Worm (Caenorhabditis elegans) whole organism, L4 larva: ENCODE data around the gene C25F9.11.

Experiments
- F44E2.7 ChIP-seq: fragments of 200-800 bp; sonication (Bioruptor generic); IDR thresholded peaks from 2 replicates; pipeline ENCODE4 v2.1.2; 2022; ENCODE audit warnings: missing genetic modification characterization, missing compliant biosample characterization
- T20F7.1 ChIP-seq: fragments of 200-800 bp; sonication (Bioruptor generic); optimal IDR thresholded peaks from 2 replicates; lab custom pipeline; 2018; ENCODE audit warnings: mild to moderate bottlenecking, missing genetic modification characterization, missing compliant biosample characterization
- Y48G9A.11 ChIP-seq: fragments of 200-800 bp; sonication (Bioruptor generic); IDR thresholded peaks from 2 replicates; pipeline ENCODE4 v1.3.6; 2022; ENCODE audit warnings: missing genetic modification reagents, missing genetic modification characterization, missing compliant biosample characterization
- Y5F2A.4 ChIP-seq: fragments of 200-800 bp; sonication (Bioruptor generic); optimal IDR thresholded peaks from 2 replicates; lab custom pipeline; 2018; ENCODE audit warnings: mild to moderate bottlenecking, missing genetic modification characterization, missing compliant biosample characterization
- ZK337.2 ChIP-seq: fragments of 200-800 bp; sonication (Bioruptor generic); IDR thresholded peaks from 2 replicates; pipeline ENCODE4 v1.3.6; 2022; ENCODE audit warnings: missing genetic modification reagents, missing genetic modification characterization, missing compliant biosample characterization
- aha-1 ChIP-seq: fragments of 150-350 bp; peaks from one replicate; lab custom pipeline; 2014; ENCODE audit warnings: missing biosample characterization, missing genetic modification characterization
- ama-1 ChIP-seq: fragments of 150-350 bp; optimal IDR thresholded peaks from 2 replicates; lab custom pipeline; 2014; ENCODE audit warnings: inconsistent platforms, mixed read lengths
- arid-1 ChIP-seq: fragments of 200-800 bp; sonication (Bioruptor generic); conservative IDR thresholded peaks from 2 replicates; pipeline ENCODE4 v1.3.6; 2022; ENCODE audit warnings: missing genetic modification reagents, missing genetic modification characterization, missing compliant biosample characterization
- ceh-20 ChIP-seq: fragments of 200-800 bp; sonication (Bioruptor generic); IDR thresholded peaks from 2 replicates; pipeline ENCODE4 v1.3.6; 2022; ENCODE audit warnings: missing genetic modification reagents, missing genetic modification characterization, missing compliant biosample characterization
- ceh-44 ChIP-seq: fragments of 200-800 bp; sonication (Bioruptor generic); IDR thresholded peaks from 2 replicates; pipeline ENCODE4 v1.3.6; 2022; ENCODE audit warnings: missing genetic modification reagents, missing genetic modification characterization, missing compliant biosample characterization
- ceh-62 ChIP-seq: sonication (generic microtip); optimal IDR thresholded peaks from 2 replicates; lab custom pipeline; 2017; ENCODE audit warnings: missing biosample characterization, missing genetic modification characterization
- ceh-82 ChIP-seq: sonication (generic microtip); optimal IDR thresholded peaks from 2 replicates; lab custom pipeline; 2017; ENCODE audit warnings: missing biosample characterization, missing genetic modification characterization
- ces-1 ChIP-seq: fragments of 150-350 bp; sonication (generic microtip); optimal IDR thresholded peaks from 4 replicates; lab custom pipeline; 2014; ENCODE audit warnings: missing biosample characterization, missing genetic modification reagents, missing genetic modification characterization
- ctbp-1 ChIP-seq: fragments of 200-800 bp; sonication (Bioruptor generic); IDR thresholded peaks from 2 replicates; pipeline ENCODE4 v1.3.6; 2022; ENCODE audit warnings: missing genetic modification reagents, missing genetic modification characterization, missing compliant biosample characterization
- daf-16 ChIP-seq, 3 experiments: sonication (generic microtip); optimal IDR thresholded peaks; 2 replicates each; lab custom pipeline; 2016 to 2017; ENCODE audit warnings: missing genetic modification characterization in 3 of 3, missing genetic modification reagents in 3 of 3, mild to moderate bottlenecking in 2 of 3, missing compliant biosample characterization in 2 of 3, missing biosample characterization in 1 of 3, moderate library complexity in 1 of 3
- daf-8 ChIP-seq: fragments of 200-800 bp; sonication (Bioruptor generic); IDR thresholded peaks from 2 replicates; pipeline ENCODE4 v1.3.6; 2022; ENCODE audit warnings: missing genetic modification characterization, missing compliant biosample characterization
- dmd-6 ChIP-seq: fragments of 200-800 bp; sonication (Bioruptor generic); IDR thresholded peaks from 2 replicates; pipeline ENCODE4 v1.3.6; 2022; ENCODE audit warnings: missing genetic modification reagents, missing genetic modification characterization, missing compliant biosample characterization
- dmd-8 ChIP-seq: fragments of 200-800 bp; sonication (Bioruptor generic); IDR thresholded peaks from 2 replicates; pipeline ENCODE4 v1.3.6; 2022; ENCODE audit warnings: missing genetic modification characterization, missing compliant biosample characterization
- duxl-1 ChIP-seq: sonication (generic microtip); optimal IDR thresholded peaks from 2 replicates; lab custom pipeline; 2016; ENCODE audit warnings: mild to moderate bottlenecking, missing genetic modification characterization, moderate library complexity, missing compliant biosample characterization; ENCODE audit not compliant: poor library complexity
- gei-8 ChIP-seq: fragments of 200-800 bp; sonication (Bioruptor generic); optimal IDR thresholded peaks from 2 replicates; lab custom pipeline; 2018; ENCODE audit warnings: mild to moderate bottlenecking, missing genetic modification characterization, missing compliant biosample characterization
- hif-1 ChIP-seq, 2 experiments: sonication (generic microtip); optimal IDR thresholded peaks; 2 replicates each; lab custom pipeline; 2016 to 2017; ENCODE audit warnings: missing compliant biosample characterization in 2 of 2, missing genetic modification characterization in 2 of 2, missing genetic modification reagents in 2 of 2, missing genotype in 2 of 2, mild to moderate bottlenecking in 1 of 2
- hlh-11 ChIP-seq: fragments of 200-800 bp; sonication (Bioruptor generic); optimal IDR thresholded peaks from 2 replicates; lab custom pipeline; 2018; ENCODE audit warnings: mild to moderate bottlenecking, missing genetic modification characterization, missing compliant biosample characterization
- hmg-1.1 ChIP-seq: fragments of 200-800 bp; sonication (Bioruptor generic); IDR thresholded peaks from 2 replicates; pipeline ENCODE4 v1.3.6; 2022; ENCODE audit warnings: missing genetic modification reagents, missing genetic modification characterization, missing compliant biosample characterization
- lin-15B ChIP-seq: fragments of 150-350 bp; sonication (generic microtip); optimal IDR thresholded peaks from 3 replicates; lab custom pipeline; 2014; ENCODE audit warnings: missing biosample characterization, missing genetic modification characterization
- lin-38 ChIP-seq: fragments of 200-800 bp; sonication (Bioruptor generic); IDR thresholded peaks from 2 replicates; pipeline ENCODE4 v1.3.6; 2022; ENCODE audit warnings: missing genetic modification reagents, missing genetic modification characterization, missing compliant biosample characterization
- madf-9 ChIP-seq: fragments of 200-800 bp; sonication (Bioruptor generic); conservative IDR thresholded peaks from 2 replicates; pipeline ENCODE4 v1.3.6; 2022; ENCODE audit warnings: missing genetic modification reagents, missing genetic modification characterization, missing compliant biosample characterization
- mep-1 ChIP-seq: fragments of 150-350 bp; sonication (generic microtip); optimal IDR thresholded peaks from 3 replicates; lab custom pipeline; 2014; ENCODE audit warnings: missing biosample characterization, missing genetic modification characterization
- mxl-2 ChIP-seq: fragments of 200-800 bp; sonication (Bioruptor generic); conservative IDR thresholded peaks from 2 replicates; pipeline ENCODE4 v1.3.6; 2022; ENCODE audit warnings: missing genetic modification reagents, missing genetic modification characterization, missing compliant biosample characterization
- mxl-3 ChIP-seq: fragments of 200-800 bp; sonication (Bioruptor generic); optimal IDR thresholded peaks from 2 replicates; lab custom pipeline; 2018; ENCODE audit warnings: mild to moderate bottlenecking, missing genetic modification characterization, missing compliant biosample characterization
- nhr-102 ChIP-seq: sonication (generic microtip); optimal IDR thresholded peaks from 2 replicates; lab custom pipeline; 2016; ENCODE audit warnings: mild to moderate bottlenecking, missing genetic modification characterization, moderate library complexity, missing compliant biosample characterization
- nhr-28 ChIP-seq: fragments of 150-350 bp; optimal IDR thresholded peaks from 2 replicates; lab custom pipeline; 2014; ENCODE audit warnings: missing biosample characterization, missing genetic modification characterization
- nhr-77 ChIP-seq: fragments of 150-350 bp; optimal IDR thresholded peaks from 2 replicates; lab custom pipeline; 2014; ENCODE audit warnings: missing biosample characterization, missing genetic modification characterization
- php-3 ChIP-seq: fragments of 200-800 bp; sonication (Bioruptor generic); IDR thresholded peaks from 2 replicates; pipeline ENCODE4 v1.3.6; 2022; ENCODE audit warnings: missing genetic modification reagents, missing genetic modification characterization, missing compliant biosample characterization
- pqm-1 ChIP-seq: sonication (generic microtip); optimal IDR thresholded peaks from 2 replicates; lab custom pipeline; 2017; ENCODE audit warnings: missing biosample characterization, missing genetic modification characterization
- saeg-2 ChIP-seq: fragments of 200-800 bp; sonication (Bioruptor generic); IDR thresholded peaks from 2 replicates; pipeline ENCODE4 v1.3.6; 2022; ENCODE audit warnings: missing genetic modification reagents, missing genetic modification characterization, missing compliant biosample characterization
- sdz-12 ChIP-seq: fragments of 200-800 bp; sonication (Bioruptor generic); optimal IDR thresholded peaks from 2 replicates; lab custom pipeline; 2018; ENCODE audit warnings: mild to moderate bottlenecking, missing genetic modification characterization, missing compliant biosample characterization
- skn-1 ChIP-seq: fragments of 150-350 bp; optimal IDR thresholded peaks from 2 replicates; lab custom pipeline; 2014; ENCODE audit warnings: missing biosample characterization, missing genetic modification characterization
- snpc-4 ChIP-seq: fragments of 150-350 bp; optimal IDR thresholded peaks from 2 replicates; lab custom pipeline; 2014; ENCODE audit warnings: missing biosample characterization, missing genetic modification characterization
- tra-1 ChIP-seq: fragments of 200-800 bp; sonication (Bioruptor generic); IDR thresholded peaks from 2 replicates; pipeline ENCODE4 v1.3.6; 2022; ENCODE audit warnings: missing genetic modification reagents, missing genetic modification characterization, missing compliant biosample characterization
- unc-39 ChIP-seq: sonication (generic microtip); optimal IDR thresholded peaks from 2 replicates; lab custom pipeline; 2017; ENCODE audit warnings: missing biosample characterization, missing genetic modification characterization
- vab-7 ChIP-seq: fragments of 200-800 bp; sonication (Bioruptor generic); IDR thresholded peaks from 2 replicates; pipeline ENCODE4 v1.3.6; 2022; ENCODE audit warnings: missing genetic modification reagents, missing genetic modification characterization, missing compliant biosample characterization
- zip-11 ChIP-seq: fragments of 200-800 bp; sonication (Bioruptor generic); IDR thresholded peaks from 2 replicates; pipeline ENCODE4 v1.3.6; 2022; ENCODE audit warnings: missing genetic modification characterization, missing compliant biosample characterization

Gene C25F9.11

DNA sequence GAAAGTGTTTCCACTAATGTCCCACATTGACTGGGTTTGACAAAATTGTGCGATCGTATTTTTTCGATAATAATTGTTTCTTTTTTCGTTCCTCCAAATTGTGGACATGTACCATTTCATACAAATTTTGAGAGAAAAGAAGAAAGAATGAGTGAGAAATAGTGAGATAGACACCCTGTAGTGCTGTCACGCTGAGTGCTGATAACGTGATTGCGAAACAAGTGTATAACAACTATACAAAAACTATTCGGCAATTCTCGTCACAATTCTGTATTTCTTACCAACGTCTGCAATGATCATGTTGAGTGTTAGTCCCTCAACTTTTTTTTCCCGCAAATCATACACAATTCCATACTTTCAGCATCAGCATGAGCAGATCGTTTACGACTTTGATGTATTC, 3.4 kb upstream of the C25F9.11 start, which contains the start of gene C25F9.14 (continued):
- TF ChIP-seq hif-1 (tag; optimal IDR thresholded peaks at IDR 0.05; lab: Kevin White, UChicago), result no peak
- no peak for TF ChIP-seq unc-39 (tag; lab: Kevin White, UChicago)
- TF ChIP-seq Y48G9A.11 (GFP tag; lab: Robert Waterston, UW), result no peak
- no peak for TF ChIP-seq duxl-1
- TF ChIP-seq skn-1, result no peak
- no peak for TF ChIP-seq nhr-102 (tag; lab: Kevin White, UChicago)
- TF ChIP-seq ZK337.2 (GFP tag; lab: Robert Waterston, UW), result no peak
- TF ChIP-seq lin-38 (GFP tag; lab: Robert Waterston, UW), result no peak
- no peak for TF ChIP-seq ceh-44 (GFP tag; lab: Robert Waterston, UW)
- 0 out of 2 replicates have a peak, but pooled peaks have one; percentile 17 for TF ChIP-seq dmd-6 (GFP tag; lab: Robert Waterston, UW)
- TF ChIP-seq dmd-8, result no peak
- no peak for TF ChIP-seq ceh-62 (tag; lab: Kevin White, UChicago)
- no peak for TF ChIP-seq T20F7.1 (GFP tag; lab: Kevin White, UChicago)
- no peak for TF ChIP-seq arid-1 (GFP tag; lab: Robert Waterston, UW)
- TF ChIP-seq mxl-2, result no peak
- no peak for TF ChIP-seq zip-11 (GFP tag; lab: Robert Waterston, UW)
- no peak for TF ChIP-seq madf-9 (GFP tag; lab: Robert Waterston, UW)
- no peak for TF ChIP-seq ctbp-1
- peak; percentile 59 for TF ChIP-seq nhr-28 (tag; lab: Kevin White, UChicago)
- no peak for TF ChIP-seq sdz-12
- no peak for TF ChIP-seq Y5F2A.4 (GFP tag; lab: Kevin White, UChicago)
- TF ChIP-seq, all 104 proteins: peak for 7

DNA sequence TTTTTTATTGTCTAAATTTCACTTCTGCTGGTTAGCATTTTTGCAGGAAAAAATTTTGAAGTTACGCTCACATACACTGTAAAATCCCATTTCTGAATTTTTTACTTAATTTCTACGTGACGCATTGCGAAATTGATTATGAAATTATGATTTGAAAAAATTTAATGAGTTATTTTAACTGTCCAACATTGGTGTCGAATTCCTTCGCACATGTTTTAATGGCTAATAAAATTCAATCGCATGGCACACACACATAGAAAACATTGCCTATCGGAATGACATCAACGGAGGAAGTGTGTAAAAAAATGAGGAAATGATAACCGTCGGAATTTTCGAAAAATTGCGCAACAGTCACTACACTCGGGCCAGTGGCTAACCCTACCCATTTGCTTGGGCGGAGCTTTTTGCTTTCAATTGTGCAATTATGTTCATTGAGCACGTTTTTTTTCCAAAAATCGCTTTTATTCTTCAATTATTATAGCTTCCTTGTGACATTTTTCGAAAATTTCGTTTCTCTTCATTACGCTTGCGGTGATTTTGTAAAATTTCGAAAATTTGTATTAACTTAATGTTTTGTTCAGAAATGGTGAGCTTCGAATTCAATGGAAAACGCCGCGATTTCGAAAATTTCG, 1.1 kb upstream of the C25F9.11 start, which contains the start of gene C25F9.16:
Gene C25F9.16 (plus strand): TSS at position 582 of the 632 bp plus-strand sequence.
- TF ChIP-seq nhr-77 (tag; lab: Kevin White, UChicago) (no peak), T20F7.1 (GFP tag; lab: Kevin White, UChicago) (no peak), mep-1 (no peak), ceh-62 (tag; lab: Kevin White, UChicago) (no peak), gei-8 (GFP tag; lab: Kevin White, UChicago) (no peak), lin-15B (tag; lab: Kevin White, UChicago) (no peak), daf-8 (GFP tag; lab: Robert Waterston, UW) (no peak), ceh-20 (GFP tag; lab: Robert Waterston, UW) (0 out of 2 replicates have a peak, but pooled peaks have one; percentile 26), ces-1 (no peak), ama-1 (no peak), ceh-44 (GFP tag; lab: Robert Waterston, UW) (no peak), tra-1 (GFP tag; lab: Robert Waterston, UW) (no peak), snpc-4 (tag; lab: Kevin White, UChicago) (no peak), hlh-11 (tag; lab: Kevin White, UChicago) (no peak), hmg-1.1 (GFP tag; lab: Robert Waterston, UW) (no peak), zip-11 (GFP tag; lab: Robert Waterston, UW) (no peak), sdz-12 (no peak), mxl-3 (GFP tag; lab: Kevin White, UChicago) (no peak), aha-1 (tag; lab: Kevin White, UChicago) (peak; percentile 72), F44E2.7 (GFP tag; lab: Robert Waterston, UW) (no peak), ceh-82 (no peak), pqm-1 (tag; lab: Kevin White, UChicago) (peak; percentile 42), nhr-28 (tag; lab: Kevin White, UChicago) (peak; percentile 24), vab-7 (GFP tag; lab: Robert Waterston, UW) (no peak), daf-16 (GFP tag; optimal IDR thresholded peaks at IDR 0.05; lab: Kevin White, UChicago) (no peak), daf-16 (tag; optimal IDR thresholded peaks at IDR 0.05; lab: Kevin White, UChicago) (peak; percentile 33), saeg-2 (GFP tag; lab: Robert Waterston, UW) (no peak), php-3 (GFP tag; lab: Robert Waterston, UW) (peak; percentile 90)
